Fruit fly (Drosophila melanogaster) whole organism, wandering third instar larva: ENCODE measurements around the gene CG7406.

Source experiments
- Jra ChIP-seq: sonication (Bioruptor generic); optimal IDR thresholded peaks from 2 replicates; lab custom pipeline; 2016; ENCODE audit warnings: missing biosample characterization, missing genetic modification characterization
- dl ChIP-seq, 2 experiments: fragments of 175-275, 200-275 bp in 1 of 2; fragments of 200-275 bp in 1 of 2; sonication (Bioruptor generic); optimal IDR thresholded peaks; lab custom pipeline; 2018; ENCODE audit warnings: mild to moderate bottlenecking in 2 of 2, missing biosample characterization in 2 of 2, missing genetic modification characterization in 2 of 2, moderate library complexity in 2 of 2; ENCODE audit not compliant: partially characterized antibody in 2 of 2, insufficient read depth in 1 of 2
- fru ChIP-seq: fragments of 200-800 bp; sonication (Bioruptor generic); optimal IDR thresholded peaks from 3 replicates; lab custom pipeline; 2016; ENCODE audit warnings: missing biosample characterization, mild to moderate bottlenecking, missing genetic modification characterization

Gene CG7406

dm6 chrX:19127216-19127615 lies 49.7 kb downstream of the CG7406 start, which contains the start of gene tgy:
tgy (minus strand) TSS chrX:19127316.
- TF ChIP-seq Jra (no peak), fru (peak; percentile 76), dl (GFP tag; optimal IDR thresholded peaks at IDR 0.05; lab: Kevin White, UChicago; ENCODE audit: insufficient read depth in 1 of 2, partially characterized antibody in 2 of 2) (peak in 1 of 2 experiments; percentile 6)
